Fruit fly (Drosophila melanogaster): ENCODE data around the gene Naglu.

Naglu gene

DNA sequence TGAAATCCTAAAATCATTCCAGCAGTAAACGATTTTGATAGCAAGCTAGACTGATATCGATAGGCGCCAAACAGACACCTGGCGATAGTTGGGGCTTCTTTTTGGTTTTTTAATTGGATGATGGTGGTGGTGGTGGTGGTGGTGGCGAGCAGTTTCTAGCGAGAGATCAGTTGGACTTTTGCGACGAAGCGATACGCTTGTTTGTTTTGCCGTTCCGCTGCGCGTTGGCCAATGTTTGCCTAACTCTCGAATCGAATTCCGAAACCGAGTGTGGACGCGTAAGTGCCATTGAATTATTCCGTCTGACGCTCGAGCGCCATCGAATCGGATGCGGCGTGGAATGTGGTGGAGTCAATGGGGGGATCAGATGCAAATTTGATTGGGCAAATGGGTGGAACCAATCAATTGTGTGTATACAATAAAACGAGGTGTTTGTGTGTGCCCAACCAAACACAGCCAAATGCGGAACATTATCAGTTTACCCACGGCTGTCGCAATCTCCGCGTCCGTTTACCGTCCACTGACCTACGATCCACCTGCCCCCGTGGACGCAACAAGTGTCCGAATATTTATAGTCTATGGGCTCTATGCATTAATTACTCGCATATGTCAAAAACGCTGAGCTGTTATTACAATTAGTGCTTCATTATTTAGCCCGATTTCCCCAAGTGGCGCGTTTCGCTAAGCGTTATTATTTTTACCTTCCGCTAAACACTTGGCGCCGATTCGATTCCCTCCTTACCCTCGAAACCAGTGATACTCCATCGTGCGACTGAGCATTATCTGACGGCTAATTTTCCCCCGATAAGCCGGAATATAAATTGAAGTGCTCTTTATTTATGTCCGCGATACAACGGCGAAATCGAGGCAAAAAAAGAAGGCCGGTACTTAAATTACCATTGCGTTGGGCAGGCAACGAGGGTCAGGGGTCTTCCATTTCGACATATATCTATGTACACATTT lies 41.0 kb downstream of the Naglu start, which contains the start of gene CG17292:
Gene CG17292 (plus strand): TSS at position 91 of the 963 bp plus-strand sequence.
- no peak for TF ChIP-seq CG5204 (GFP tag; optimal IDR thresholded peaks at IDR 0.05)
- no peak for TF ChIP-seq cnc (optimal IDR thresholded peaks at IDR 0.05)
- TF ChIP-seq Crg-1 (GFP tag; optimal IDR thresholded peaks at IDR 0.05): peak; percentile 37
- peak; percentile 17 for TF ChIP-seq CG14711 (tag; optimal IDR thresholded peaks at IDR 0.05)
- TF ChIP-seq toe (GFP tag; optimal IDR thresholded peaks at IDR 0.05): peak; percentile 62
- TF ChIP-seq CG33017 (tag; optimal IDR thresholded peaks at IDR 0.05): peak; percentile 62
- TF ChIP-seq CG7101 (tag; optimal IDR thresholded peaks at IDR 0.05): peak; percentile 65
- peak; percentile 81 for TF ChIP-seq Mnt (GFP tag; optimal IDR thresholded peaks at IDR 0.05)
- peak; percentile 70 for TF ChIP-seq CG11617 (GFP tag; optimal IDR thresholded peaks at IDR 0.05)
- TF ChIP-seq CG12768 (GFP tag; optimal IDR thresholded peaks at IDR 0.05): peak; percentile 79
- TF ChIP-seq CG1620 (GFP tag; optimal IDR thresholded peaks at IDR 0.05): peak; percentile 49
- TF ChIP-seq Clk (GFP tag; optimal IDR thresholded peaks at IDR 0.05): peak; percentile 42
- peak; percentile 58 for TF ChIP-seq ovo (GFP tag; optimal IDR thresholded peaks at IDR 0.05)
- TF ChIP-seq tj (GFP tag; optimal IDR thresholded peaks at IDR 0.05): peak; percentile 72
- no peak for TF ChIP-seq kay (GFP tag; ENCODE audit: borderline replicate concordance)
- TF ChIP-seq cic (GFP tag; optimal IDR thresholded peaks at IDR 0.05): peak; percentile 90
- TF ChIP-seq pad (GFP tag; optimal IDR thresholded peaks at IDR 0.05): peak; percentile 52
- peak; percentile 88 for TF ChIP-seq bab1 (GFP tag; optimal IDR thresholded peaks at IDR 0.05)
- TF ChIP-seq CG7045 (GFP tag; optimal IDR thresholded peaks at IDR 0.05): no peak

- TF ChIP-seq CG5204 (GFP tag; optimal IDR thresholded peaks at IDR 0.05) (no peak), CG12768 (GFP tag; optimal IDR thresholded peaks at IDR 0.05) (no peak), tj (GFP tag; optimal IDR thresholded peaks at IDR 0.05) (peak; percentile 34), Clk (GFP tag; optimal IDR thresholded peaks at IDR 0.05) (no peak), CG1620 (GFP tag; optimal IDR thresholded peaks at IDR 0.05) (peak; percentile 60), CG11617 (GFP tag; optimal IDR thresholded peaks at IDR 0.05) (peak; percentile 37), cnc (optimal IDR thresholded peaks at IDR 0.05) (no peak), Hr96 (GFP tag; optimal IDR thresholded peaks at IDR 0.05) (peak; percentile 45), ovo (GFP tag; optimal IDR thresholded peaks at IDR 0.05) (peak; percentile 58), toe (GFP tag; optimal IDR thresholded peaks at IDR 0.05) (peak; percentile 86), CG7045 (GFP tag; optimal IDR thresholded peaks at IDR 0.05) (no peak), CG33017 (tag; optimal IDR thresholded peaks at IDR 0.05) (peak; percentile 25), pad (GFP tag; optimal IDR thresholded peaks at IDR 0.05) (peak; percentile 27), kay (GFP tag; ENCODE audit: borderline replicate concordance) (peak; percentile 66), cic (GFP tag; optimal IDR thresholded peaks at IDR 0.05) (peak; percentile 70), CG7101 (tag; optimal IDR thresholded peaks at IDR 0.05) (peak; percentile 45), Mnt (GFP tag; optimal IDR thresholded peaks at IDR 0.05) (peak; percentile 45), bab1 (GFP tag; optimal IDR thresholded peaks at IDR 0.05) (no peak), Crg-1 (GFP tag; optimal IDR thresholded peaks at IDR 0.05) (peak; percentile 72), CG14711 (tag; optimal IDR thresholded peaks at IDR 0.05) (peak; percentile 10)
These were observed 45.7 kb downstream of the Naglu start, which contains the start of gene Pp2A-29B for dm6 chr2L:8365701-8366643. Pp2A-29B (plus strand) TSS chr2L:8366038.

dm6 chr2L:8364006-8364956 lies 47.4 kb downstream of the Naglu start, which contains the start of the genes RpS13 and CSN8:
RpS13 (minus strand) TSS chr2L:8364662.
CSN8 (plus strand) TSS chr2L:8364855.
- TF ChIP-seq toe (GFP tag; optimal IDR thresholded peaks at IDR 0.05): peak; percentile 54
- peak; percentile 37 for TF ChIP-seq cic (GFP tag; optimal IDR thresholded peaks at IDR 0.05)
- TF ChIP-seq ovo (GFP tag; optimal IDR thresholded peaks at IDR 0.05): no peak
- peak; percentile 96 for TF ChIP-seq Mnt (GFP tag; optimal IDR thresholded peaks at IDR 0.05)
- TF ChIP-seq CG33017 (tag; optimal IDR thresholded peaks at IDR 0.05): no peak
- TF ChIP-seq CG7045 (GFP tag; optimal IDR thresholded peaks at IDR 0.05): no peak
- TF ChIP-seq CG7101 (tag; optimal IDR thresholded peaks at IDR 0.05): peak; percentile 46
- TF ChIP-seq CG14711 (tag; optimal IDR thresholded peaks at IDR 0.05): peak; percentile 72
- TF ChIP-seq CG11617 (GFP tag; optimal IDR thresholded peaks at IDR 0.05): peak; percentile 46
- peak; percentile 19 for TF ChIP-seq Hr96 (GFP tag; optimal IDR thresholded peaks at IDR 0.05)
- TF ChIP-seq pad (GFP tag; optimal IDR thresholded peaks at IDR 0.05): peak; percentile 37
- peak; percentile 51 for TF ChIP-seq bab1 (GFP tag; optimal IDR thresholded peaks at IDR 0.05)
- TF ChIP-seq CG1620 (GFP tag; optimal IDR thresholded peaks at IDR 0.05): peak; percentile 28

dm6 chr2L:8362955-8363285 lies 48.7 kb downstream of the Naglu start:
- TF ChIP-seq CG7101 (tag; optimal IDR thresholded peaks at IDR 0.05) (no peak), Crg-1 (GFP tag; optimal IDR thresholded peaks at IDR 0.05) (no peak), Hr96 (GFP tag; optimal IDR thresholded peaks at IDR 0.05) (no peak), pad (GFP tag; optimal IDR thresholded peaks at IDR 0.05) (peak; percentile 6), CG11617 (GFP tag; optimal IDR thresholded peaks at IDR 0.05) (peak; percentile 48), kay (GFP tag; ENCODE audit: borderline replicate concordance) (no peak), cic (GFP tag; optimal IDR thresholded peaks at IDR 0.05) (no peak)

Data from whole organism, adult.